Fruit fly (Drosophila melanogaster): Measurements from ENCODE around the gene yellow-k.

yellow-k gene

DNA sequence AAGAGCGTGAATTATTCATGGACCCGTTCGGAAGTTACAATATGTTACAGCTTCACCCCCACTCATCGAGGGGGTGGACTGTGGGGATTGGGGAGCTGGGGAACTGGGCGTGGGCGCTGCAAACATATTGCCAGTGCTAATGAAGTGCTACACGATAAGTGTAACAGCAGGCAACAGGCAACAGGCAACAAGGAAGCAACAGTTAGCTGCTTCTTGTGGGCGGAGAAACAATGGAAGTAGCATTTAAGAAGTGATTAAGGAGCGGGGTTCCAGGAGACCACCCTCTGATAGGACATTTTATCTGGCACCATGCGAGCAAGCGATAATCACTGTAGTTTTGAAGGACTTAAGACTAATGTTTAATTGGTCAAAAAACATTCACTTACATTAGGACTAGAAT, 20.9 kb downstream of the yellow-k start:
- no peak for TF ChIP-seq cwo (GFP tag; optimal IDR thresholded peaks at IDR 0.05)
- TF ChIP-seq abd-A (tag; optimal IDR thresholded peaks at IDR 0.05), result peak; percentile 40
- TF ChIP-seq Fer3 (tag; optimal IDR thresholded peaks at IDR 0.05), result no peak
- no peak for TF ChIP-seq CG8944 (GFP tag; optimal IDR thresholded peaks at IDR 0.05)
- TF ChIP-seq eyg (GFP tag; optimal IDR thresholded peaks at IDR 0.05), result no peak
- no peak for TF ChIP-seq fd96Cb (tag; optimal IDR thresholded peaks at IDR 0.05)
- TF ChIP-seq CG12391 (tag; optimal IDR thresholded peaks at IDR 0.05), result no peak
- TF ChIP-seq CG11504 (tag; optimal IDR thresholded peaks at IDR 0.05), result no peak
- TF ChIP-seq Atf3 (GFP tag; optimal IDR thresholded peaks at IDR 0.05), result no peak
- no peak for TF ChIP-seq stwl (tag; optimal IDR thresholded peaks at IDR 0.05)
- no peak for TF ChIP-seq hkb (optimal IDR thresholded peaks at IDR 0.05)
- TF ChIP-seq hkb (GFP tag; IDR thresholded peaks at IDR 0.05), result no peak
- TF ChIP-seq otp (GFP tag; IDR thresholded peaks at IDR 0.05), result no peak
- no peak for TF ChIP-seq CG11456 (GFP tag; IDR thresholded peaks at IDR 0.05)
- TF ChIP-seq scrt (GFP tag; optimal IDR thresholded peaks at IDR 0.05), result peak; percentile 94
- no peak for TF ChIP-seq Chrac-16 (GFP tag; optimal IDR thresholded peaks at IDR 0.05)
- no peak for TF ChIP-seq NK7.1 (GFP tag; optimal IDR thresholded peaks at IDR 0.05)
- peak; percentile 51 for TF ChIP-seq zen (tag; optimal IDR thresholded peaks at IDR 0.05)
- no peak for TF ChIP-seq jumu (GFP tag; optimal IDR thresholded peaks at IDR 0.05)
- no peak for TF ChIP-seq CG8765 (GFP tag; IDR thresholded peaks at IDR 0.05)

- no peak for TF ChIP-seq CG6272 (GFP tag; IDR thresholded peaks at IDR 0.05)
- TF ChIP-seq ttk (GFP tag; IDR thresholded peaks at IDR 0.05), result no peak
- TF ChIP-seq Xrp1 (GFP tag; IDR thresholded peaks at IDR 0.05), result no peak
- TF ChIP-seq CG7786 (GFP tag; optimal IDR thresholded peaks at IDR 0.05), result no peak
- no peak for TF ChIP-seq Sox100B (GFP tag; optimal IDR thresholded peaks at IDR 0.05)
- no peak for TF ChIP-seq ewg (GFP tag; optimal IDR thresholded peaks at IDR 0.05)
- no peak for TF ChIP-seq trh (GFP tag; optimal IDR thresholded peaks at IDR 0.05)
- TF ChIP-seq CG13775 (GFP tag; optimal IDR thresholded peaks at IDR 0.05), result no peak
- no peak for TF ChIP-seq Ravus (GFP tag; IDR thresholded peaks at IDR 0.05)
- no peak for TF ChIP-seq CG3163 (GFP tag; optimal IDR thresholded peaks at IDR 0.05)
- no peak for TF ChIP-seq grn (GFP tag; optimal IDR thresholded peaks at IDR 0.05)
- no peak for TF ChIP-seq MESR4 (GFP tag; optimal IDR thresholded peaks at IDR 0.05)
- TF ChIP-seq CG18619 (GFP tag; optimal IDR thresholded peaks at IDR 0.05), result no peak
- no peak for TF ChIP-seq cwo (GFP tag; optimal IDR thresholded peaks at IDR 0.05)
- TF ChIP-seq CG11398 (GFP tag; optimal IDR thresholded peaks at IDR 0.05), result no peak
- no peak for TF ChIP-seq ash1 (GFP tag; optimal IDR thresholded peaks at IDR 0.05)
Observed at dm6 chr3L:15543049-15543448, 22.6 kb downstream of the yellow-k start.

dm6 chr3L:15543467-15543866, 23.0 kb downstream of the yellow-k start:
- no peak for TF ChIP-seq tin (GFP tag; optimal IDR thresholded peaks at IDR 0.05)
- peak; percentile 10 for TF ChIP-seq kni (GFP tag; optimal IDR thresholded peaks at IDR 0.05)
- no peak for TF ChIP-seq Gug (GFP tag; IDR thresholded peaks at IDR 0.05)
- peak; percentile 93 for TF ChIP-seq pros (GFP tag; optimal IDR thresholded peaks at IDR 0.05)
- no peak for TF ChIP-seq CG11560 (tag; IDR thresholded peaks at IDR 0.05)
- no peak for TF ChIP-seq Aef1 (GFP tag; IDR thresholded peaks at IDR 0.05)
- TF ChIP-seq Pdp1 (GFP tag; optimal IDR thresholded peaks at IDR 0.05), result peak in 1 of 2 experiments; percentile 76
- TF ChIP-seq chinmo (GFP tag; IDR thresholded peaks at IDR 0.05; ENCODE audit: partially characterized antibody), result 0 out of 4 replicates have a peak, but pooled peaks have one; percentile 5
- TF ChIP-seq vvl (GFP tag; IDR thresholded peaks at IDR 0.05), result peak; percentile 91
- TF ChIP-seq crp (GFP tag; optimal IDR thresholded peaks at IDR 0.05), result no peak
- peak; percentile 16 for TF ChIP-seq sens (GFP tag)
- TF ChIP-seq abd-A (tag; optimal IDR thresholded peaks at IDR 0.05), result peak; percentile 55
- no peak for TF ChIP-seq btn (GFP tag; optimal IDR thresholded peaks at IDR 0.05)
- peak; percentile 62 for TF ChIP-seq sqz (GFP tag; optimal IDR thresholded peaks at IDR 0.05)
- TF ChIP-seq CG17385 (GFP tag; optimal IDR thresholded peaks at IDR 0.05), result no peak
- TF ChIP-seq CG2202 (tag; optimal IDR thresholded peaks at IDR 0.05), result no peak
- peak; percentile 62 for TF ChIP-seq cwo (GFP tag; optimal IDR thresholded peaks at IDR 0.05)
- TF ChIP-seq cato (GFP tag; optimal IDR thresholded peaks at IDR 0.05; ENCODE audit: borderline replicate concordance), result no peak

All from whole organism, embryonic.